Worm (Caenorhabditis elegans) whole organism, young adult: Measurements from ENCODE around the gene col-175.

Experiments
- B0019.2 ChIP-seq: fragments of 200-800 bp; sonication (Bioruptor generic); conservative IDR thresholded peaks from 2 replicates; pipeline ENCODE4 v1.3.6; 2022; ENCODE audit warnings: missing genetic modification reagents, missing genetic modification characterization, missing compliant biosample characterization
- B0261.1 ChIP-seq: sonication (generic microtip); optimal IDR thresholded peaks from 2 replicates; lab custom pipeline; 2016; ENCODE audit warnings: mild to moderate bottlenecking, missing genetic modification characterization, moderate library complexity, missing compliant biosample characterization
- B0336.3 ChIP-seq: fragments of 200-800 bp; sonication (Bioruptor generic); IDR thresholded peaks from 2 replicates; pipeline ENCODE4 v1.3.6; 2022; ENCODE audit warnings: missing genetic modification characterization, missing compliant biosample characterization
- C06A6.2 ChIP-seq: fragments of 200-800 bp; sonication (Bioruptor generic); conservative IDR thresholded peaks from 2 replicates; pipeline ENCODE4 v1.3.6; 2022; ENCODE audit warnings: missing genetic modification characterization, missing compliant biosample characterization
- F33H1.4 ChIP-seq: fragments of 200-800 bp; sonication (Bioruptor generic); IDR thresholded peaks from 2 replicates; pipeline ENCODE4 v1.3.6; 2022; ENCODE audit warnings: missing genetic modification reagents, missing genetic modification characterization, missing compliant biosample characterization
- F39B2.1 ChIP-seq: fragments of 200-800 bp; sonication (Bioruptor generic); IDR thresholded peaks from 2 replicates; pipeline ENCODE4 v1.3.6; 2022; ENCODE audit warnings: missing genetic modification reagents, missing genetic modification characterization, missing compliant biosample characterization
- F52B5.7 ChIP-seq: sonication (generic microtip); optimal IDR thresholded peaks from 2 replicates; lab custom pipeline; 2016; ENCODE audit warnings: mild to moderate bottlenecking, missing genetic modification characterization, missing compliant biosample characterization
- K11D2.4 ChIP-seq: fragments of 200-800 bp; sonication (Bioruptor generic); IDR thresholded peaks from 2 replicates; pipeline ENCODE4 v1.3.6; 2022; ENCODE audit warnings: missing genetic modification reagents, missing genetic modification characterization, missing compliant biosample characterization
- K12H6.12 ChIP-seq: fragments of 200-800 bp; sonication (Bioruptor generic); optimal IDR thresholded peaks from 2 replicates; lab custom pipeline; 2018; ENCODE audit warnings: mild to moderate bottlenecking, missing genetic modification characterization, missing compliant biosample characterization
- T07F8.4 ChIP-seq: sonication (generic microtip); optimal IDR thresholded peaks from 2 replicates; lab custom pipeline; 2016; ENCODE audit warnings: mild to moderate bottlenecking, missing genetic modification characterization, moderate library complexity, missing compliant biosample characterization
- T26A5.8 ChIP-seq: sonication (generic microtip); optimal IDR thresholded peaks from 2 replicates; lab custom pipeline; 2016; ENCODE audit warnings: missing genetic modification characterization, missing compliant biosample characterization
- Y53G8AR.9 ChIP-seq: fragments of 200-800 bp; sonication (Bioruptor generic); conservative IDR thresholded peaks from 2 replicates; pipeline ENCODE4 v1.3.6; 2022; ENCODE audit warnings: missing genetic modification reagents, missing genetic modification characterization, missing compliant biosample characterization
- Y56A3A.18 ChIP-seq: fragments of 200-800 bp; sonication (Bioruptor generic); IDR thresholded peaks from 2 replicates; pipeline ENCODE4 v1.3.6; 2022; ENCODE audit warnings: missing genetic modification reagents, missing genetic modification characterization, missing compliant biosample characterization
- Y79H2A.3 ChIP-seq: fragments of 200-800 bp; sonication (Bioruptor generic); conservative IDR thresholded peaks from 2 replicates; pipeline ENCODE4 v1.3.6; 2022; ENCODE audit warnings: missing genetic modification reagents, missing genetic modification characterization, missing compliant biosample characterization
- ama-1 ChIP-seq, 3 experiments: fragments of 150-350 bp in 1 of 3; sonication (generic microtip) in 2 of 3; optimal IDR thresholded peaks; 2 replicates each; lab custom pipeline; 2014 to 2018; ENCODE audit warnings: missing biosample characterization in 2 of 3, missing genetic modification characterization in 2 of 3, missing genetic modification reagents in 2 of 3
- aptf-3 ChIP-seq: fragments of 200-800 bp; sonication (Bioruptor generic); IDR thresholded peaks from 2 replicates; pipeline ENCODE4 v1.3.6; 2022; ENCODE audit warnings: missing genetic modification characterization, missing compliant biosample characterization
- ccch-3 ChIP-seq: fragments of 200-800 bp; sonication (Bioruptor generic); optimal IDR thresholded peaks from 2 replicates; lab custom pipeline; 2018; ENCODE audit warnings: mild to moderate bottlenecking, missing genetic modification characterization, missing compliant biosample characterization
- cebp-1 ChIP-seq, 2 experiments: fragments of 200-800 bp in 1 of 2; sonication (Bioruptor generic) in 1 of 2; sonication (generic microtip) in 1 of 2; IDR thresholded peaks in 1 of 2; optimal IDR thresholded peaks in 1 of 2; 2 replicates each; pipeline versions ENCODE4 v1.3.6 to Lab custom; 2017 to 2022; ENCODE audit warnings: missing compliant biosample characterization in 2 of 2, missing genetic modification characterization in 2 of 2, mild to moderate bottlenecking in 1 of 2, missing genetic modification reagents in 1 of 2, moderate library complexity in 1 of 2
- cebp-2 ChIP-seq: fragments of 200-800 bp; sonication (Bioruptor generic); IDR thresholded peaks from 2 replicates; pipeline ENCODE4 v1.3.6; 2022; ENCODE audit warnings: missing genetic modification characterization, missing compliant biosample characterization
- ceh-27 ChIP-seq: fragments of 200-800 bp; sonication (Bioruptor generic); optimal IDR thresholded peaks from 2 replicates; lab custom pipeline; 2018; ENCODE audit warnings: mild to moderate bottlenecking, missing genetic modification characterization, moderate library complexity, missing compliant biosample characterization
- die-1 ChIP-seq: sonication (generic microtip); optimal IDR thresholded peaks from 2 replicates; lab custom pipeline; 2016; ENCODE audit warnings: missing genotype, mild to moderate bottlenecking, missing genetic modification characterization, missing compliant biosample characterization
- dox-1 ChIP-seq: fragments of 200-800 bp; sonication (Bioruptor generic); IDR thresholded peaks from 2 replicates; pipeline ENCODE4 v1.3.6; 2022; ENCODE audit warnings: missing genetic modification reagents, missing genetic modification characterization, missing compliant biosample characterization
- egl-44 ChIP-seq: fragments of 200-800 bp; sonication (Bioruptor generic); IDR thresholded peaks from 2 replicates; pipeline ENCODE4 v1.3.6; 2022; ENCODE audit warnings: missing genetic modification reagents, missing genetic modification characterization, missing compliant biosample characterization
- fkh-3 ChIP-seq: sonication (generic microtip); optimal IDR thresholded peaks from 2 replicates; lab custom pipeline; 2016; ENCODE audit warnings: mild to moderate bottlenecking, missing genetic modification characterization, missing compliant biosample characterization
- gei-17 ChIP-seq: fragments of 200-800 bp; sonication (Bioruptor generic); optimal IDR thresholded peaks from 2 replicates; lab custom pipeline; 2018; ENCODE audit warnings: mild to moderate bottlenecking, missing genetic modification characterization, missing compliant biosample characterization
- hlh-26 ChIP-seq: fragments of 200-800 bp; sonication (Bioruptor generic); conservative IDR thresholded peaks from 2 replicates; pipeline ENCODE4 v1.3.6; 2022; ENCODE audit warnings: missing genetic modification reagents, missing genetic modification characterization, missing compliant biosample characterization
- hmg-1.2 ChIP-seq: fragments of 200-800 bp; sonication (Bioruptor generic); IDR thresholded peaks from 2 replicates; pipeline ENCODE4 v1.3.6; 2022; ENCODE audit warnings: missing genetic modification reagents, missing genetic modification characterization, missing compliant biosample characterization
- hmg-20 ChIP-seq: fragments of 200-800 bp; sonication (Bioruptor generic); IDR thresholded peaks from 2 replicates; pipeline ENCODE4 v1.3.6; 2022; ENCODE audit warnings: missing genetic modification reagents, missing genetic modification characterization, missing compliant biosample characterization
- lin-26 ChIP-seq: fragments of 200-800 bp; sonication (Bioruptor generic); IDR thresholded peaks from 2 replicates; pipeline ENCODE4 v1.3.6; 2022; ENCODE audit warnings: missing genetic modification reagents, missing genetic modification characterization, missing compliant biosample characterization
- lin-35 ChIP-seq, 3 experiments: fragments of 150-350 bp in 2 of 3; sonication (generic microtip) in 1 of 3; optimal IDR thresholded peaks; 2 replicates each; lab custom pipeline; 2014 to 2018; ENCODE audit warnings: missing biosample characterization in 3 of 3, missing genetic modification characterization in 3 of 3, missing genetic modification reagents in 3 of 3
- lin-54 ChIP-seq: fragments of 200-800 bp; sonication (Bioruptor generic); optimal IDR thresholded peaks from 2 replicates; lab custom pipeline; 2018; ENCODE audit warnings: mild to moderate bottlenecking, missing genetic modification characterization, missing compliant biosample characterization
- madf-3 ChIP-seq: fragments of 200-800 bp; sonication (Bioruptor generic); IDR thresholded peaks from 2 replicates; pipeline ENCODE4 v1.3.6; 2022; ENCODE audit warnings: missing genetic modification reagents, missing genetic modification characterization, missing compliant biosample characterization
- madf-6 ChIP-seq: fragments of 200-800 bp; sonication (Bioruptor generic); IDR thresholded peaks from 2 replicates; pipeline ENCODE4 v1.3.6; 2022; ENCODE audit warnings: missing genetic modification reagents, missing genetic modification characterization, missing compliant biosample characterization
- mel-28 ChIP-seq: sonication (generic microtip); optimal IDR thresholded peaks from 2 replicates; lab custom pipeline; 2016; ENCODE audit warnings: borderline replicate concordance, mild to moderate bottlenecking, missing genetic modification characterization, missing compliant biosample characterization
- nfyb-1 ChIP-seq: fragments of 200-800 bp; sonication (Bioruptor generic); IDR thresholded peaks from 2 replicates; pipeline ENCODE4 v1.3.6; 2022; ENCODE audit warnings: missing genetic modification reagents, missing genetic modification characterization, missing compliant biosample characterization
- nhr-80 ChIP-seq: sonication (generic microtip); optimal IDR thresholded peaks from 2 replicates; lab custom pipeline; 2016; ENCODE audit warnings: missing genetic modification characterization, missing compliant biosample characterization
- pbrm-1 ChIP-seq: fragments of 200-800 bp; sonication (Bioruptor generic); IDR thresholded peaks from 2 replicates; pipeline ENCODE4 v1.3.6; 2022; ENCODE audit warnings: missing genetic modification reagents, missing genetic modification characterization, missing compliant biosample characterization
- rec-8 ChIP-seq, 2 experiments: sonication (generic microtip); optimal IDR thresholded peaks; 2 replicates each; lab custom pipeline; 2016; ENCODE audit warnings: mild to moderate bottlenecking in 2 of 2, missing genetic modification characterization in 2 of 2, missing genetic modification reagents in 2 of 2, missing genotype in 2 of 2, missing biosample characterization in 1 of 2, missing compliant biosample characterization in 1 of 2, moderate library complexity in 1 of 2
- sea-2 ChIP-seq: fragments of 200-800 bp; sonication (Bioruptor generic); IDR thresholded peaks from 2 replicates; pipeline ENCODE4 v1.3.6; 2022; ENCODE audit warnings: missing genetic modification characterization, missing compliant biosample characterization
- snpc-1.1 ChIP-seq: sonication (generic microtip); optimal IDR thresholded peaks from 2 replicates; lab custom pipeline; 2017; ENCODE audit warnings: missing genetic modification characterization, mild to moderate bottlenecking, missing compliant biosample characterization, antibody characterized with exemption, moderate library complexity, missing genotype, missing genetic modification reagents; ENCODE audit not compliant: insufficient read depth
- snpc-3.4 ChIP-seq: sonication (generic microtip); optimal IDR thresholded peaks from 2 replicates; lab custom pipeline; 2017; ENCODE audit warnings: missing genetic modification characterization, mild to moderate bottlenecking, missing compliant biosample characterization, antibody characterized with exemption, moderate library complexity, missing genotype, missing genetic modification reagents
- snpc-4 ChIP-seq, 5 experiments: fragments of 150-350 bp in 1 of 5; sonication (generic microtip) in 4 of 5; optimal IDR thresholded peaks; 2 replicates each; lab custom pipeline; 2014 to 2018; ENCODE audit warnings: missing genetic modification characterization in 5 of 5, missing biosample characterization in 3 of 5, antibody characterized with exemption in 2 of 5, mild to moderate bottlenecking in 2 of 5, missing compliant biosample characterization in 2 of 5, missing genotype in 2 of 5, moderate library complexity in 2 of 5, missing genetic modification reagents in 1 of 5
- tbp1 ChIP-seq: fragments of 200-800 bp; sonication (Bioruptor generic); optimal IDR thresholded peaks from 2 replicates; lab custom pipeline; 2018; ENCODE audit warnings: mild to moderate bottlenecking, missing genetic modification characterization, missing compliant biosample characterization
- unc-62 ChIP-seq: fragments of 150-350 bp; optimal IDR thresholded peaks from 2 replicates; lab custom pipeline; 2014; ENCODE audit warnings: missing biosample characterization, missing genetic modification reagents, missing genetic modification characterization
- xnd-1 ChIP-seq: sonication (generic microtip); optimal IDR thresholded peaks from 2 replicates; lab custom pipeline; 2016; ENCODE audit warnings: missing genotype, missing genetic modification reagents, missing genetic modification characterization, missing compliant biosample characterization
- zfh-2 ChIP-seq: fragments of 200-800 bp; sonication (Bioruptor generic); conservative IDR thresholded peaks from 2 replicates; pipeline ENCODE4 v1.3.6; 2022; ENCODE audit warnings: missing genetic modification reagents, missing genetic modification characterization, missing compliant biosample characterization
- ztf-3 ChIP-seq: fragments of 200-800 bp; sonication (Bioruptor generic); optimal IDR thresholded peaks from 2 replicates; lab custom pipeline; 2018; ENCODE audit warnings: mild to moderate bottlenecking, missing genetic modification characterization, missing compliant biosample characterization

Gene col-175

DNA sequence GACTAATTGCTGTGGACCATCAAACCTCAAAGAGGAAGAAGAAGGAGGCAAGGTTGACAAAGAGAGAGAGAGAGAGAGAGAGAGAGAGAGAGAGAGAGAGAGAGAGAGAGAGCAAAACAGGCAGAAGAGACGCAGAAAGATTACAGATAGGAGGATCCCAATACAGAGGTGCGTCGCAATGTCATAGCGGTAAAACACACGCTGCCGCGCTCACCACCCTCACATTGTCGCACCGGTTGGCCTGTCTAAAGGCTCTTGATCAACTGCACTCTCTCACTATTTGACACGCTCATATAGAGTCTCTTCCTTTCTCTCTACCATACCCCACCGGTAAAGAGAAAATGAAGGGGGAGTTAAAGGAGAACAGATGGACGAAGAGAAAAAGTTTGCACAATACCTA is 9.1 kb downstream of the col-175 start:
- TF ChIP-seq K12H6.12 (tag; lab: Kevin White, UChicago) (peak; percentile 6), mel-28 (tag; lab: Kevin White, UChicago) (no peak), C06A6.2 (GFP tag; lab: Robert Waterston, UW) (no peak), nhr-80 (tag; lab: Kevin White, UChicago) (peak; percentile 86), B0261.1 (tag; lab: Kevin White, UChicago) (no peak), nfyb-1 (GFP tag; lab: Robert Waterston, UW) (no peak), Y56A3A.18 (no peak), pbrm-1 (GFP tag; lab: Robert Waterston, UW) (peak; percentile 38; the same call in 1 of the 2 replicates), dox-1 (GFP tag; lab: Robert Waterston, UW) (peak; percentile 68; the same call in 1 of the 2 replicates), zfh-2 (GFP tag; lab: Robert Waterston, UW) (peak; percentile 78), xnd-1 (tag; lab: Kevin White, UChicago) (no peak), B0019.2 (GFP tag; lab: Robert Waterston, UW) (no peak), lin-54 (GFP tag; lab: Kevin White, UChicago) (no peak), gei-17 (no peak), madf-3 (no peak), lin-26 (no peak), Y79H2A.3 (GFP tag; lab: Robert Waterston, UW) (no peak), hlh-26 (GFP tag; lab: Robert Waterston, UW) (no peak), sea-2 (GFP tag; lab: Robert Waterston, UW) (no peak), T26A5.8 (no peak), cebp-1 (GFP tag; IDR thresholded peaks at IDR 0.05; lab: Robert Waterston, UW) (no peak), cebp-1 (tag; optimal IDR thresholded peaks at IDR 0.05; lab: Kevin White, UChicago) (peak; percentile 53), hmg-20 (GFP tag; lab: Robert Waterston, UW) (0 out of 2 replicates have a peak, but pooled peaks have one; percentile 18), K11D2.4 (no peak), Y53G8AR.9 (0 out of 2 replicates have a peak, but pooled peaks have one; percentile 37), cebp-2 (GFP tag; lab: Robert Waterston, UW) (no peak), F52B5.7 (tag; lab: Kevin White, UChicago) (no peak), snpc-1.1 (tag; lab: Kevin White, UChicago) (no peak), fkh-3 (tag; lab: Kevin White, UChicago) (no peak), tbp1 (peak; percentile 13), F39B2.1 (GFP tag; lab: Robert Waterston, UW) (no peak), ceh-27 (GFP tag; lab: Kevin White, UChicago) (peak; percentile 41), hmg-1.2 (GFP tag; lab: Robert Waterston, UW) (peak; percentile 89), F33H1.4 (GFP tag; lab: Robert Waterston, UW) (no peak), snpc-3.4 (tag; lab: Kevin White, UChicago) (no peak), lin-35 (GFP tag; optimal IDR thresholded peaks at IDR 0.05; lab: Kevin White, UChicago) (no peak)

DNA sequence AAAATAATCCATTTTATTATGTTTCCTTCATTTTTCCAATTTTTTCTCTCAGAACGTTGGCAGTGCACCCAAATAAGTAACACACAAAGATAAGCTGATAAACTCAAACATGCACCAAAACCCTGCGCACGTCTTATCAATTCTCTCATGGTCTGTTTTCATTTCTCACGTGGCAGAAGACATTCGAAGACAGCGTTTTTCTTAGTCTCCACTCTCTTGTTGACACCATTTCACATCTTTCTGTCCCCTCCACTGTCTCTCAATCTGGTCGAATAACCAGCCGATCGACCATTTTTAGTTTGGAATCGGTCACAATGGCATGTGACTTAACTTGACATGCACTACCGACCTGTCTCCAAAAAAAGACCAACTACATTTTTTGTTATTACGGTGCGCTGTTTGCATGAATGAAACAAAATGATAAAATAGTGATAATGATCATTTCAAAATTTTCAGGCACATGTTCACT is 20.5 kb downstream of the col-175 start, which contains the start of gene C35B8.3:
Gene C35B8.3, plus strand, starts transcription at position 51 of the 469 bp plus-strand sequence.
- TF ChIP-seq snpc-4 (GFP tag; optimal IDR thresholded peaks at IDR 0.05; lab: Kevin White, UChicago) (no peak), snpc-4 (tag; optimal IDR thresholded peaks at IDR 0.05; lab: Kevin White, UChicago) (no peak), T07F8.4 (no peak), cebp-1 (GFP tag; IDR thresholded peaks at IDR 0.05; lab: Robert Waterston, UW) (no peak), cebp-1 (tag; optimal IDR thresholded peaks at IDR 0.05; lab: Kevin White, UChicago) (peak; percentile 70), madf-6 (GFP tag; lab: Robert Waterston, UW) (no peak), aptf-3 (GFP tag; lab: Robert Waterston, UW) (no peak), ama-1 (optimal IDR thresholded peaks at IDR 0.05; lab: Kevin White, UChicago) (no peak), ama-1 (GFP tag; optimal IDR thresholded peaks at IDR 0.05; lab: Kevin White, UChicago) (no peak), B0336.3 (GFP tag; lab: Robert Waterston, UW) (peak; percentile 67), unc-62 (GFP tag; lab: Kevin White, UChicago) (peak; percentile 92), ccch-3 (GFP tag; lab: Kevin White, UChicago) (no peak), egl-44 (GFP tag; lab: Robert Waterston, UW) (no peak), rec-8 (tag; optimal IDR thresholded peaks at IDR 0.05; lab: Kevin White, UChicago) (no peak), ztf-3 (GFP tag; lab: Kevin White, UChicago) (no peak), nhr-80 (tag; lab: Kevin White, UChicago) (peak; percentile 91), die-1 (tag; lab: Kevin White, UChicago) (no peak)
